Worm (Caenorhabditis elegans): ENCODE data around the gene T11G6.2.

T11G6.2 gene

ce11 chrIV:10854042-10854441 lies 4.3 kb downstream of the T11G6.2 start:
- TF ChIP-seq tbx-2 (tag; optimal IDR thresholded peaks at IDR 0.05) (no peak), ceh-82 (tag; optimal IDR thresholded peaks at IDR 0.05) (no peak), nhr-43 (tag; optimal IDR thresholded peaks at IDR 0.05; ENCODE audit: poor library complexity, severe bottlenecking) (no peak), nhr-237 (tag; optimal IDR thresholded peaks at IDR 0.05) (no peak), fkh-10 (GFP tag; optimal IDR thresholded peaks at IDR 0.05) (no peak), ama-1 (optimal IDR thresholded peaks at IDR 0.05) (no peak), nhr-12 (tag; optimal IDR thresholded peaks at IDR 0.05) (no peak), ztf-11 (tag; optimal IDR thresholded peaks at IDR 0.05) (no peak), egl-5 (tag; optimal IDR thresholded peaks at IDR 0.05) (no peak), nhr-77 (tag; optimal IDR thresholded peaks at IDR 0.05) (no peak), ztf-4 (tag; optimal IDR thresholded peaks at IDR 0.05) (no peak), ceh-9 (tag; optimal IDR thresholded peaks at IDR 0.05) (no peak)

- TF ChIP-seq skn-1 (tag; optimal IDR thresholded peaks at IDR 0.05) (no peak), unc-62 (GFP tag; optimal IDR thresholded peaks at IDR 0.05) (no peak), nhr-25 (tag; optimal IDR thresholded peaks at IDR 0.05) (peak; percentile 31), nfya-1 (tag; optimal IDR thresholded peaks at IDR 0.05; ENCODE audit: insufficient read depth) (peak; percentile 37), ztf-4 (tag; optimal IDR thresholded peaks at IDR 0.05) (no peak), nhr-43 (tag; optimal IDR thresholded peaks at IDR 0.05; ENCODE audit: poor library complexity, severe bottlenecking) (no peak), hmg-11 (tag; optimal IDR thresholded peaks at IDR 0.05) (peak; percentile 7), fkh-10 (GFP tag; optimal IDR thresholded peaks at IDR 0.05) (no peak), nhr-77 (tag; optimal IDR thresholded peaks at IDR 0.05) (no peak), sea-2 (GFP tag; optimal IDR thresholded peaks at IDR 0.05) (no peak), ZK546.5 (tag; optimal IDR thresholded peaks at IDR 0.05) (no peak), egl-27 (tag; optimal IDR thresholded peaks at IDR 0.05) (no peak), mdl-1 (tag; optimal IDR thresholded peaks at IDR 0.05) (no peak), nhr-76 (tag; optimal IDR thresholded peaks at IDR 0.05) (no peak), pha-4 (tag; optimal IDR thresholded peaks at IDR 0.05) (peak; percentile 53), ceh-28 (tag; optimal IDR thresholded peaks at IDR 0.05) (no peak), ztf-11 (tag; optimal IDR thresholded peaks at IDR 0.05) (no peak), lin-15B (tag; optimal IDR thresholded peaks at IDR 0.05) (no peak), ceh-82 (tag; optimal IDR thresholded peaks at IDR 0.05) (no peak), nhr-23 (tag; optimal IDR thresholded peaks at IDR 0.05) (peak; percentile 14)
Measured at ce11 chrIV:10852403-10852802, 5.9 kb downstream of the T11G6.2 start.

ce11 chrIV:10851833-10852232 lies 6.5 kb downstream of the T11G6.2 start, which contains the start of gene T11G6.4:
Gene T11G6.4, minus strand, starts transcription at chrIV:10851933.
- TF ChIP-seq snpc-4 (tag; optimal IDR thresholded peaks at IDR 0.05) (no peak), egl-5 (tag; optimal IDR thresholded peaks at IDR 0.05) (no peak), sea-2 (GFP tag; optimal IDR thresholded peaks at IDR 0.05) (no peak), fkh-2 (tag; optimal IDR thresholded peaks at IDR 0.05) (no peak), ceh-28 (tag; optimal IDR thresholded peaks at IDR 0.05) (no peak), ZK546.5 (tag; optimal IDR thresholded peaks at IDR 0.05) (no peak), nfya-1 (tag; optimal IDR thresholded peaks at IDR 0.05; ENCODE audit: insufficient read depth) (no peak), lin-39 (tag; optimal IDR thresholded peaks at IDR 0.05) (no peak), jun-1 (tag; optimal IDR thresholded peaks at IDR 0.05) (no peak), pha-4 (tag; optimal IDR thresholded peaks at IDR 0.05) (no peak), elt-3 (tag; optimal IDR thresholded peaks at IDR 0.05) (no peak), unc-62 (GFP tag; optimal IDR thresholded peaks at IDR 0.05) (no peak), ztf-4 (tag; optimal IDR thresholded peaks at IDR 0.05) (no peak), nhr-25 (tag; optimal IDR thresholded peaks at IDR 0.05) (no peak), eor-1 (tag; optimal IDR thresholded peaks at IDR 0.05) (no peak), ztf-11 (tag; optimal IDR thresholded peaks at IDR 0.05) (no peak), tbx-2 (tag; optimal IDR thresholded peaks at IDR 0.05) (no peak), lin-15B (tag; optimal IDR thresholded peaks at IDR 0.05) (no peak), hmg-11 (tag; optimal IDR thresholded peaks at IDR 0.05) (no peak)

- TF ChIP-seq unc-62 (GFP tag; optimal IDR thresholded peaks at IDR 0.05) (no peak), ceh-28 (tag; optimal IDR thresholded peaks at IDR 0.05) (no peak), mml-1 (tag; optimal IDR thresholded peaks at IDR 0.05) (no peak)
Measured at ce11 chrIV:10851136-10851535, 7.2 kb downstream of the T11G6.2 start.

- TF ChIP-seq lin-15B (tag; optimal IDR thresholded peaks at IDR 0.05) = peak; percentile 33
- no peak for TF ChIP-seq ZK546.5 (tag; optimal IDR thresholded peaks at IDR 0.05)
- peak; percentile 67 for TF ChIP-seq nfya-1 (tag; optimal IDR thresholded peaks at IDR 0.05; ENCODE audit: insufficient read depth)
- TF ChIP-seq ceh-9 (tag; optimal IDR thresholded peaks at IDR 0.05) = no peak
- TF ChIP-seq elt-2 (tag; optimal IDR thresholded peaks at IDR 0.05) = peak; percentile 3
- TF ChIP-seq jun-1 (tag; optimal IDR thresholded peaks at IDR 0.05) = no peak
- peak; percentile 46 for TF ChIP-seq hmg-11 (tag; optimal IDR thresholded peaks at IDR 0.05)
- peak; percentile 66 for TF ChIP-seq pha-4 (tag; optimal IDR thresholded peaks at IDR 0.05)
Measured at ce11 chrIV:10842705-10843364, 15.5 kb downstream of the T11G6.2 start, which contains the start of gene T11G6.5. Gene T11G6.5, minus strand, starts transcription at chrIV:10842755.
